Worm (Caenorhabditis elegans): ENCODE results near the gene Y54G2A.49.

DNA sequence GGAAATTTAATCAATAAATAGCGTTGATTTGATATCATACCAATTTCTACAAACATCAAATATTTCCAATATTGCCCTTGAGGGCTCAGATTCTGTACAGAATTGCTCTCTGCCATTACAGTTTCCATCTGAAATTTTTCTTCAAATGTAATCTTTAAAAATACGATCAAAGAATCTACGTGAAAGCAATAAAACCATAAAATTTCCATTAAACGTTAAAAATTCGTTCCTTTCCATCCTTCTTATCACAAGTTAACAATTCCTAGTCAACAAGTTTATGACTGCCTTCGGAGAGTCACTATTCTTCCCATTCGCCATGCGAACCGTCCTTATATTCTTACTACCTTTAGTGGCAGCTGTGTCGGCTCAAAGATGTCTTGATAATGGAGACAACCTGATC lies 17.7 kb downstream of the Y54G2A.49 start, which contains the start of gene clec-82:
- TF ChIP-seq mep-1 (tag; optimal IDR thresholded peaks at IDR 0.05) = no peak
- TF ChIP-seq snpc-4 (tag; optimal IDR thresholded peaks at IDR 0.05) = no peak
- TF ChIP-seq cnd-1 (tag; optimal IDR thresholded peaks at IDR 0.05) = no peak
- no peak for TF ChIP-seq nhr-237 (tag; optimal IDR thresholded peaks at IDR 0.05)
- no peak for TF ChIP-seq nhr-28 (tag; optimal IDR thresholded peaks at IDR 0.05)
- no peak for TF ChIP-seq nhr-76 (tag; optimal IDR thresholded peaks at IDR 0.05)
- TF ChIP-seq ceh-39 (tag; optimal IDR thresholded peaks at IDR 0.05) = no peak
- TF ChIP-seq unc-62 (GFP tag; optimal IDR thresholded peaks at IDR 0.05) = no peak
- no peak for TF ChIP-seq blmp-1 (tag; optimal IDR thresholded peaks at IDR 0.05)
- no peak for TF ChIP-seq ztf-11 (tag; optimal IDR thresholded peaks at IDR 0.05)
